Worm (Caenorhabditis elegans) whole organism, late embryonic: Measurements from ENCODE around the gene fip-4.

ENCODE experiments used
- C08G9.2 ChIP-seq: sonication (generic microtip); optimal IDR thresholded peaks from 2 replicates; lab custom pipeline; 2016; ENCODE audit warnings: mild to moderate bottlenecking, missing genetic modification characterization, moderate library complexity, missing compliant biosample characterization
- F13H6.1 ChIP-seq: sonication (generic microtip); optimal IDR thresholded peaks from 2 replicates; lab custom pipeline; 2016; ENCODE audit warnings: missing genetic modification characterization, missing compliant biosample characterization
- ama-1 ChIP-seq: fragments of 150-350 bp; optimal IDR thresholded peaks from 2 replicates; lab custom pipeline; 2014
- ceh-22 ChIP-seq: sonication (generic microtip); optimal IDR thresholded peaks from 2 replicates; lab custom pipeline; 2017; ENCODE audit warnings: missing biosample characterization, missing genetic modification characterization
- fkh-10 ChIP-seq: fragments of 150-350 bp; optimal IDR thresholded peaks from 2 replicates; lab custom pipeline; 2014; ENCODE audit warnings: missing biosample characterization, missing genetic modification reagents, missing genetic modification characterization
- hlh-13 ChIP-seq: fragments of 200-800 bp; sonication (Bioruptor generic); optimal IDR thresholded peaks from 2 replicates; lab custom pipeline; 2018; ENCODE audit warnings: mild to moderate bottlenecking, missing genetic modification characterization, missing compliant biosample characterization
- hlh-15 ChIP-seq: sonication (generic microtip); optimal IDR thresholded peaks from 2 replicates; lab custom pipeline; 2016; ENCODE audit warnings: missing genetic modification characterization, missing compliant biosample characterization
- nhr-11 ChIP-seq: fragments of 150-350 bp; optimal IDR thresholded peaks from 2 replicates; lab custom pipeline; 2014; ENCODE audit warnings: missing biosample characterization, missing genetic modification characterization
- pag-3 ChIP-seq: sonication (generic microtip); optimal IDR thresholded peaks from 2 replicates; lab custom pipeline; 2016; ENCODE audit warnings: missing compliant biosample characterization, missing genetic modification characterization, borderline replicate concordance
- pha-4 ChIP-seq: fragments of 150-350 bp; optimal IDR thresholded peaks from 2 replicates; lab custom pipeline; 2018; ENCODE audit warnings: missing biosample characterization, missing genetic modification reagents, missing genetic modification characterization
- rnt-1 ChIP-seq: sonication (generic microtip); optimal IDR thresholded peaks from 2 replicates; lab custom pipeline; 2016; ENCODE audit warnings: missing genetic modification characterization, missing compliant biosample characterization
- sdc-2 ChIP-seq: sonication (generic microtip); optimal IDR thresholded peaks from 2 replicates; lab custom pipeline; 2016; ENCODE audit warnings: missing genotype, missing genetic modification characterization, missing compliant biosample characterization

- TF ChIP-seq C08G9.2 (tag; lab: Kevin White, UChicago), result no peak
- TF ChIP-seq pha-4 (tag; lab: Kevin White, UChicago), result no peak
- TF ChIP-seq ama-1 (lab: Kevin White, UChicago), result no peak
- TF ChIP-seq pag-3 (tag; lab: Kevin White, UChicago), result no peak
- no peak for TF ChIP-seq ceh-22
- TF ChIP-seq sdc-2 (tag; lab: Kevin White, UChicago), result no peak
- no peak for TF ChIP-seq nhr-11 (tag; lab: Kevin White, UChicago)
- no peak for TF ChIP-seq hlh-15 (tag; lab: Kevin White, UChicago)
- TF ChIP-seq rnt-1 (tag; lab: Kevin White, UChicago), result no peak
- TF ChIP-seq fkh-10, result no peak
- no peak for TF ChIP-seq F13H6.1
- no peak for TF ChIP-seq hlh-13
Measured at ce11 chrV:8622314-8622713, 11.2 kb upstream of the fip-4 start, which contains the start of gene F41E6.1.
